Fruit fly (Drosophila melanogaster) S2 (cell line): ENCODE results near the gene Cyp312a1.
A peak's percentile ranks its signal among the peaks of the same experiment; 100 is the strongest.

Source experiments
- CG8478 ChIP-seq: fragments of >200 bp; optimal IDR thresholded peaks from 2 replicates; lab custom pipeline; 2018
- CTCF ChIP-seq, 2 experiments: fragments of >200 bp; optimal IDR thresholded peaks; 2 replicates each; lab custom pipeline; 2018

The Cyp312a1 gene

DNA sequence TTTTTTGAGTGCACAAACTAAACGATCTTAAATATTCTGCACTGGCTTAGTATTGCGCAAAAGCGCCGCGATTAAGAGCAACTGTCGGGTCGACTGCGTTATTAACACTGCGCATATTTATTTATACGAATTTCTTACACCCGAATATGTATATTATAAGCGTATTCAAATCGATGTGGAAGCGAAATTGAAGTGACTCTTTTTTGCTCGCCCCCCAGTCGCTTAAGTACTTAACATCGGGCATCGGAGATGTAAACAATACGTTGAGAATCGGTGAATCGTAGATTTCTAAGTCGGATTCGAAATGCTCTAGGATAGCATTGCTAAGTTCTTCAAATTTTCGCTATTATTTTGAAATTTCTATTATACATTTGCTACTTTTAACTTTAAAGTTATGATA is at the start of gene Cyp312a1:
Gene Cyp312a1 (minus strand): TSS at position 101 of the 400 bp plus-strand sequence.
- TF ChIP-seq CTCF (optimal IDR thresholded peaks at IDR 0.05; lab: Kevin White, UChicago): no peak
- no peak for TF ChIP-seq CG8478 (lab: Kevin White, UChicago)

DNA sequence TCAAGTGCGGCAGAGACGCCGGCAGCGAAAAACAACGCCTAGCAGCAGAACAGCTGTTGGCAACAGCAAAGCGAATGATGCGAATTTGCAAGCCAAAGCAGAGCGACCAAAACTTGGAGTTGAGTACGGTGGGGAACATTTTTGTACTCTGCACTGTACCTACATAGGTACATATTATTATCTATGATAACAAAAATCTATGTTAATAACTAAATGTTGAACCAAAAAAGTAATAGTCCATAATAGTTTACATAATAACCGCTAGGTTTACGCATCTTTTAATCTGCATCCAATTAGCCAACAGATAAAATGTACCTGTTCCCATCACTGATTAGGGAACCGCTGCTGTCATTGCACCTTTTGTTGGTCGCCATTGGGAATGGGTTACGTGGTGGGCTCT is 49.4 kb upstream of the Cyp312a1 start:
- TF ChIP-seq CTCF (optimal IDR thresholded peaks at IDR 0.05; lab: Kevin White, UChicago): no peak
- TF ChIP-seq CG8478 (lab: Kevin White, UChicago): no peak

DNA sequence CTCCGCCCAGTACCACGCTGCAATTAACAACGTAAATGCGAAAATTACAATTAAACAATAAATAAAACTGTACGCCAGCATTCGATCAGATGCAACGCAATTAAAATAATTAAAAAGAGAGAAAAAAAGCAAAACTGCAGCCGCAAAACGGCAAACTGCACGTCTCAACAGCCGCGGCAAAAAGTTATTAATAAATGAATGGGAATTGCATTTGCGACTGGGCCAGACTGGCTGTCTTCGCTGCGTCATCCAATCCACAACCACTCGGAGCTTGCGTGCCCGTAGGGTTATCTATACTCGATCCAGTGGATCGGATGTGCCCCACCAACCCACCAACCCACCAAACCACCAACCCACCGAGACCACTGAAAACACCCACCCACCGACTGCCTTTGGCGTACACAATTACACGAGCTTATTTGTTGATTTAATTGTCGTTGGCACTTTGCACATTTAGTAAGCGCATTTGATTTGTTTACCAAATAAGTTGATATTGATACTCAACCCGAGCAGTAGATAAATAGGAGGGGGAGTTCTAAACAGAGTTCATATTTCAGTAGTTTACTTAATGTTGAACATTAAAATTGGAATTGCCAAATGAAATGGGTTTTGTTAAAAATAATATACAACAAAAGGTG is 47.2 kb upstream of the Cyp312a1 start:
- TF ChIP-seq CTCF (optimal IDR thresholded peaks at IDR 0.05; lab: Kevin White, UChicago): no peak
- no peak for TF ChIP-seq CG8478 (lab: Kevin White, UChicago)

DNA sequence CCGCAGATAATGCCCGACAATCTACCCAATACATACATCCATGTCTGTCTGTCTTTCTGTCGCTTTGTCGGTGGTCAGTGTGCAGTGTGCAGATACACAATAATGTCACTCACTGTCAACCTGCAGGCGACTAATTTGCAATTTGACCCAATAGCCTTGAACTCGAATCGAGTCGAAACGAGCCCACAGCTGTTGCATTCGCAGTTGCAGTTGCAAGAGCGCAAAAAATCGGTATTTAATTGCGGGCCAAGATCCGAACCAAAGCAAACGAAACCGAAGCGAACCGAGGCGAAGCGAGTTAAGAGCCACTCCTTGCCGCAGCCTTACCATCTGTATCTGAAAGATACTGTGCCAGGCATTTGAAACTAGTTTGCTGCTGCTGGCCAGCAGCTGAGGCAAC is 42.3 kb upstream of the Cyp312a1 start:
- TF ChIP-seq CTCF (optimal IDR thresholded peaks at IDR 0.05; lab: Kevin White, UChicago) (no peak), CG8478 (lab: Kevin White, UChicago) (no peak)

DNA sequence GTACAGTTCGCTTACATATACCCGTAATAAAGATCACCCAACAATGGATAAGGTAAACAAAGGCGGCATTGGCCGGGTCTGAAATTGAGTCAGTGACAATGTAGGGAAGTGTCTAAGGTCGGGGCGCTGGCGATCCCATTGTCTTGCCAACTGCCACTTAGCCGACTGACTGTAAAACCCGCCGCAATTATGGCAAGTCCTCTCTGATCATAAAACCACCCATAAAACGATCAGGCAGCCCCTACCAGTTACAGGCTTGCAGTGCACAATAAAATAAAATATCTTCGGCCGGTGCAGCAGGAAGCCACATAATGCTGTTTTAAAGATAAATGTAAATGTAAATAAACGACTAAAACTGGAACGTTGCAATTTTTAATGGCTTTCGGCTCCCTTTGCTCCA is 41.2 kb upstream of the Cyp312a1 start:
- TF ChIP-seq CTCF (optimal IDR thresholded peaks at IDR 0.05; lab: Kevin White, UChicago) (no peak), CG8478 (lab: Kevin White, UChicago) (no peak)

DNA sequence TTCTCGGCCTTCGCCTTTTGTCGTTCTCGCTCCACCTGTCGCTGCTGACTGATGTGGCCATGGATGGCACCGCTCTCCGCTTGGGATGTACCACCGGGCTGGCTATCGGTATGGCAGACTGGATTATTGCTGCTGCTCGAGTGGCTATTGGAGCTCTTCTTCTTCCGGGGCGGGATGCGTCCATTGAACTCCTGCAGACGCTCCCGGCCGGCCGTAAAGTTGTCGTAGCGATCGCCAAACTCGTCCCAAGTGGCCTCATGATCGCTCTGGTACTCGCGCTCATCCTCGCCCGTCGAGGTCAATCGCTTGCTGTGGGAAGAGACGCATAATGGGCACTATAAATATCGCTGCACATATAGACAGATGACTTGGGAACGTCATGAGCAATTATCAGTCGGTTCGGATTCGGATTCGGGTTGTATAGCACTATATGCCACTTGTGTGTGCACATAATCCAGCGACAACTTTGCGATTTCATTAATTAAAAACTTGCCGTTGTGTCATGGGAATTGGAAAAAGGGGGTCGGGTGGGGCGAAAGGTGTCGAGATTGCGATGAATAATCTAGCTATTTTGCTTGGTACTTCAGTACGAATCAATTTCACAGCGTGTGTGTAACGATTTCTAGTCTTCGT is 39.7 kb upstream of the Cyp312a1 start:
- no peak for TF ChIP-seq CTCF (optimal IDR thresholded peaks at IDR 0.05; lab: Kevin White, UChicago)
- TF ChIP-seq CG8478 (lab: Kevin White, UChicago): no peak

DNA sequence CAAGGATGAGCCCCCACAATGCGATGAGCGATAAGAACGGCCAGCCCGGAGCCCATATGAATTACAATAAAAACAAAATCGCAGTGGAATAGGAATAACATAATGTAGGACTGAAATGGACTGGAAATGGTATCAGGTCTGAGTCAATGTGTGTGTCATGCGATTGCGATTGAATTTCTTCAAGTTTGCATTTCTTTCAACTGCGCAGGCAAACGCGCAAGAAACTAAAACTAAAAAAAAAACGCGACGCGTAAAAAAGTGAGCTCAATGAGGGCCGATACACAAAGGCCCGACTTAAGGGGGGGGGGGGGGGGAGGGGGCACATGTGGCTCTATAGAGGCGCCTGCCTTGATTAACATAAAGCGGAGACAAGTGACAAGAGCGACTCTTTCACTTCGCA is 38.6 kb upstream of the Cyp312a1 start:
- TF ChIP-seq CTCF (optimal IDR thresholded peaks at IDR 0.05; lab: Kevin White, UChicago) (no peak), CG8478 (lab: Kevin White, UChicago) (no peak)

DNA sequence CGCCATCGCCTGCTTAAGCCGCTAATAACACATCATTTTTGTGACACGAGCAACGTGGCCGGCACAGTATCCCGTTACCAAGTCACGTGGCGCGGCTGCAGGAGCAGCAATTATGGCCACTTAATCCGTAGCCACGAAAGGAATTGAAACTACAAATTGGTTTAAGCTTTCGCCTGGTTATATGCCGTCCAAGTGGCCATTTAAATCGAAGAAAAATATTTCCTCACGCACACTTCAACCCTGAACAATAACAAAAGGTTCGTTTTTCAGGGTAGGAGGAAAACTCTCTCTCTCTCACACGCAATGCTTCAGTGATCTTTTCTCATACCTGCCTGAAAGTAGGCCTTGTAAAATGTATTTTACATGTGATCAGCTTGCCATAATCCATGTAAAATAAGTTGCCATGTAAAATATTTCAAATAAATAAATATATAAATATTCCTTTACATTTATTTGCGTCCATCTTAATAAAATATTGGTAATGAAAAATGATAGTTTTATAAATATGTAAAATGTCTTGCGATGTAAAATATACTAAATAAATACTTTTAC is 34.6 kb upstream of the Cyp312a1 start:
- TF ChIP-seq CG8478 (lab: Kevin White, UChicago) (no peak), CTCF (optimal IDR thresholded peaks at IDR 0.05; lab: Kevin White, UChicago) (peak; percentile 48 to 55)

DNA sequence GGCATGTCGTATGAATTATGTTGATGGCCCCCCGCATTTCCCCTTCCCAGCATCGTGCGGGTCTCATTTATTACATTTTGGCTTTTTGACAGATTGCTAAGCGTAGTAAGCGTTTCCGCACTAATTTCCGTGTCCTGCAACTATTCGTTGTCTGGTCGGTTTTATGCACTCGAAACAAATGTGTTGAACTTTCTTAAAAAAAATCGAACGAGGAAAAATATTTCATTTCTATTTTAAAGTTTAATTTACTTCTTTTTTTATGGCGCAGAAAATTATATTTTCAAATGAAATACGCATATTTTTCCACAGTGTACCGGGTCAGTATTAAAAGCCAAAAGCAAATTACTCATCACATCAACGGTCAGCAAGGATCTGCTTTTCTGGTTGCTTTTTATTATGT is 32.3 kb upstream of the Cyp312a1 start:
- TF ChIP-seq CTCF (optimal IDR thresholded peaks at IDR 0.05; lab: Kevin White, UChicago) (no peak), CG8478 (lab: Kevin White, UChicago) (no peak)

DNA sequence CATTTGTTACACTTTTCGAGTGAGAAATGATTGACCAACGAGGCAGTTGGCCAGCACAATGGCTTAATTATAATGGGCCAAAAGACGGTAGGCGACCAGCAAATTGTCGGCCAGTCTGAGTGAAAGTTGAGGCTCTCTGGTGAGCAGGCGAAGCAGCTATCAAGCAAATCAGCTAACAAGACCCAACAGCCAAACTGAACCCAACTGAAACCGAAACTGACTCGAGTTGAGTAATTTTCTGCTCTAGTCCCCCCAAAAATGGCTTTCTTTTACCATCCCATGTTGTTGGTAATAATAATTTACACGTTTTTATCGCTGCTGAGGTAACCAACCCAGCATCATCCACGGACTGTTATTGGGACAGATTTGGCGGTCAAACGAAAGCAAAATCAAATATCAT is 30.6 kb upstream of the Cyp312a1 start:
- TF ChIP-seq CTCF (optimal IDR thresholded peaks at IDR 0.05; lab: Kevin White, UChicago): no peak

DNA sequence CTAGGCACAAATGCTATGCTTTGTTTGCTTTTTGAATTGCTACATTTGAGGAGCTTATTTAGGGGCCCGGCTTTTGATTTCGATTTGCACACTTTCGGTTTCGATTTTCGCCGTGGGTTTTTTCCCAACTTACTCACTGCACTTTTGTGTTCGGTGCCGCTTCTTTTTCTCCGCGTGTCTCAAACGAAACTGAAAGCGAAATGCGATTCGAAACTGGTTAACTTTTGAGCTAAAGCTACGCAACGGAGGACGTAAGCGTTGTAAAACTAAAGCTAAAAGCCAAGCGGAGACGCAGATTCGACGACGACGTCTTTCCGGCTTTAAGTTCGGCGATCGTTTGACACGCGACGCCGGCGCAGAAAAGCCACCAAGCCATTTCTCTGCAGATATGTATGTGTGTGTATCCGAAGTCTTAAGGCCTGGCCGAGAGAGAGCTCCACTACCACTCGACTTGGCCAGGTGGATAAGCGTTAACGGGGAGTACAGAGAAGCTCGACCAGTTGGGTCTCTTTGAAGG is 29.7 kb upstream of the Cyp312a1 start, which contains the start of gene CG13699:
Gene CG13699 (minus strand): TSS at position 349 of the 517 bp plus-strand sequence.
- TF ChIP-seq CG8478 (lab: Kevin White, UChicago): no peak
- no peak for TF ChIP-seq CTCF (optimal IDR thresholded peaks at IDR 0.05; lab: Kevin White, UChicago)

DNA sequence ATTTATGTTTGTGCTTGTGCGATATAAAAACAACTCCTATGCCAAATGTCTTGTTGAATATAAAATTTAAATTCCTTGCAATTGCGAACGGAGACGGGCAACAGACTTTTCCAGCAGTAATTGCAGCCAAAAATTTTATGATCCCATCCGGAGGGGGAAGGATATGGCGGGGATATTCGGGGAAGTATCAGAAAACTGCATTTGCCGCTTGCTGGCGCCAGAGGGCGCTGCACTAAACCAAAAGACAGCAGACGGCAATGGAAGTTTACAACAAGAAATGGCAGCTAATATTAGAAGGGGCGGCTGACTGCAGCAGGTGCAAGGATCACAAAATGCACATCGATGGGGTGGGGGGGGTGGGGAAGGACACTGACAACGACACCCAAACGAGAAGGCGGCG is 28.7 kb upstream of the Cyp312a1 start:
- TF ChIP-seq CG8478 (lab: Kevin White, UChicago) (no peak), CTCF (optimal IDR thresholded peaks at IDR 0.05; lab: Kevin White, UChicago) (peak; percentile 65 to 80)

DNA sequence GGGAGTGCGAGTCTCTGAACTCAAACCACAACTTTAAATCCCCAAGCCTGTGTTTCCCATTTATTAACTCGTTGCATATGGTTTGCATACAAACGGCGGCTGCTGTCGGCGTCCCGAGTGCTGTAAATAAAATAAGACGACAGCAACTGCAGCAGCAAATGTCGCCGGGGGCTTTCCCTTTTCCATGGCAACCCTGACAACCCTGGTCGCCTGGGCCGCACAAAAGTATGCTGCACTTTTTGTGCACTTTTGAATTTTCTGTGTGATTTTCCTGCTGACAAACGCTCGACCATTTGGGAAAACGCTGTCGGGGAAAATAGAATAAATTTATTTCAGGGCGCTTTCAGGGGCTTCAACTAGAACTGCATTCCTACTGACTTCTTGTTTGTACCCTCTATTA is 21.7 kb upstream of the Cyp312a1 start:
- TF ChIP-seq CTCF (optimal IDR thresholded peaks at IDR 0.05; lab: Kevin White, UChicago) (peak in 1 of 2 experiments; percentile 37), CG8478 (lab: Kevin White, UChicago) (no peak)

DNA sequence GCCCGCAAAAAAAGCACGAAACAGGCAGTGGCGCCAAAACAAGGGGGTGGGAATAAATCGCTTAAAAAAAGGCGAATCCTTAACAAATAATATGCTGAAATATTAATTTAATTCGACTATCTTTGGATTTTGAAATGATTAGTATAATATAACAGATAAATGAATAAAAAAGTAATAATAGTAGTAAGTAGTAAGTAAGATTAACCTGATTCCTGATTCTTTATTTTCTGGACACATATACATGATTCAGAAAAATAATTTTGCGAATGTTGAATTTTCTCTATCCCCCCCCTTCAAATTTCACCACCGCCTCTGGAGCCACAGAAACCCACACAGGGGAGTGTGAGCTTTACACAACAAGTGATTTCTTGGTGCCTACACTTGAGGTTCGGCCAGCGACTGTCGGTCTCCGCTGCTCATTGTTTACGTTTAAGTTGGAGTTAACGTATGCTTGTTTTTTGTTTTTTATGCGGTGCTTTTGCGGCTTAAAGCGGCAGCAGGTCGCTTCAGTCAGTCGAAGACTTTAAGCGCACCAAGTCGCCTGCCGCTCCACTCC is 16.0 kb upstream of the Cyp312a1 start, which contains the start of gene CG7330:
Gene CG7330 (plus strand): TSS at position 506 of the 556 bp plus-strand sequence.
- TF ChIP-seq CG8478 (lab: Kevin White, UChicago): no peak
- no peak for TF ChIP-seq CTCF (optimal IDR thresholded peaks at IDR 0.05; lab: Kevin White, UChicago)

DNA sequence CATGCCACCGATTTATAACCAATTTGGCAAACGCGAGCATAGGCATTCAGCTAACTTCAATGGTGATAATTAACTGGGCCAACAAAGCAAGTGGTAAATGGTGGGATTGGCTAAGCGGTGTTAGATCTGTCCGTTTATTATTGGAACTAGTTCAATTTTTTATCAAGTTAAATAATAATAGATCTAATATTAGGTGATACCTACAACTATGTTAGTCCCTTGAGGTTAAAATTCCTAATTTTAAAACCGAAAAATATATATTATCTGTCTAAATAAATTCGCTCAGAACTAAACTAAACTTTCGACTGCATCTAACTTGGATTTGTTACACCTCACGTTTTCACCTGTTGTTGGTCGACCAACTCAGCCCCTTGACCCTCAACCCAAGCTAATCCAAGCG is 15.1 kb upstream of the Cyp312a1 start:
- TF ChIP-seq CTCF (optimal IDR thresholded peaks at IDR 0.05; lab: Kevin White, UChicago) (no peak), CG8478 (lab: Kevin White, UChicago) (no peak)
